Worm (Caenorhabditis elegans): ENCODE measurements around the gene pals-21.

ce11 chrIII:1388274-1389058, 8.0 kb upstream of the pals-21 start, which contains the start of gene pals-20:
- TF ChIP-seq med-1 (GFP tag; optimal IDR thresholded peaks at IDR 0.05; ENCODE audit: insufficient read depth) (no peak), ref-1 (GFP tag; conservative IDR thresholded peaks at IDR 0.05) (no peak)
